Worm (Caenorhabditis elegans) whole organism, early embryonic: Measurements from ENCODE around the gene mul-1.

Experiments used
- B0310.2 ChIP-seq: sonication (generic microtip); optimal IDR thresholded peaks from 2 replicates; lab custom pipeline; 2016; ENCODE audit warnings: mild to moderate bottlenecking, missing genetic modification characterization, missing compliant biosample characterization
- F13C5.2 ChIP-seq: sonication (generic microtip); optimal IDR thresholded peaks from 2 replicates; lab custom pipeline; 2017; ENCODE audit warnings: mild to moderate bottlenecking, missing genetic modification characterization, inconsistent platforms, missing compliant biosample characterization
- aly-1 ChIP-seq: sonication (generic microtip); optimal IDR thresholded peaks from 2 replicates; lab custom pipeline; 2016; ENCODE audit warnings: missing genetic modification characterization, missing compliant biosample characterization
- ama-1 ChIP-seq: fragments of 150-350 bp; optimal IDR thresholded peaks from 2 replicates; lab custom pipeline; 2014
- ceh-13 ChIP-seq: fragments of 200-800 bp; sonication (Bioruptor generic); optimal IDR thresholded peaks from 2 replicates; lab custom pipeline; 2018; ENCODE audit warnings: mild to moderate bottlenecking, missing genetic modification characterization, missing compliant biosample characterization
- ceh-36 ChIP-seq: sonication (generic microtip); optimal IDR thresholded peaks from 2 replicates; lab custom pipeline; 2016; ENCODE audit warnings: missing genetic modification characterization, inconsistent platforms, missing compliant biosample characterization
- ets-7 ChIP-seq: sonication (generic microtip); optimal IDR thresholded peaks from 2 replicates; lab custom pipeline; 2016; ENCODE audit warnings: missing genotype, missing genetic modification characterization, missing compliant biosample characterization
- flt-1 ChIP-seq: fragments of 200-800 bp; sonication (Bioruptor generic); IDR thresholded peaks from 2 replicates; pipeline ENCODE4 v1.3.6; 2022; ENCODE audit warnings: missing genetic modification characterization, missing compliant biosample characterization
- hmbx-1 ChIP-seq: sonication (generic microtip); optimal IDR thresholded peaks from 2 replicates; lab custom pipeline; 2016; ENCODE audit warnings: mild to moderate bottlenecking, missing genetic modification characterization, missing compliant biosample characterization
- hmg-4 ChIP-seq: fragments of 200-800 bp; sonication (Bioruptor generic); optimal IDR thresholded peaks from 2 replicates; lab custom pipeline; 2018; ENCODE audit warnings: mild to moderate bottlenecking, missing genetic modification characterization, missing compliant biosample characterization
- hnd-1 ChIP-seq: sonication (generic microtip); optimal IDR thresholded peaks from 2 replicates; lab custom pipeline; 2016; ENCODE audit warnings: missing genetic modification characterization, missing compliant biosample characterization
- pes-1 ChIP-seq: fragments of 200-800 bp; sonication (Bioruptor generic); IDR thresholded peaks from 2 replicates; pipeline ENCODE4 v1.3.6; 2022; ENCODE audit warnings: missing genetic modification reagents, missing genetic modification characterization, missing compliant biosample characterization
- scrt-1 ChIP-seq: fragments of 200-800 bp; sonication (Bioruptor generic); IDR thresholded peaks from 2 replicates; pipeline ENCODE4 v1.3.6; 2022; ENCODE audit warnings: missing genetic modification characterization, missing compliant biosample characterization
- sea-1 ChIP-seq: fragments of 200-800 bp; sonication (Bioruptor generic); conservative IDR thresholded peaks from 2 replicates; pipeline ENCODE4 v1.3.6; 2022; ENCODE audit warnings: missing genetic modification characterization, missing compliant biosample characterization
- tbx-11 ChIP-seq: fragments of 200-800 bp; sonication (Bioruptor generic); IDR thresholded peaks from 2 replicates; pipeline ENCODE4 v1.3.6; 2022; ENCODE audit warnings: missing genetic modification characterization, missing compliant biosample characterization
- tbx-37 ChIP-seq: fragments of 200-800 bp; sonication (Bioruptor generic); conservative IDR thresholded peaks from 2 replicates; pipeline ENCODE4 v1.3.6; 2022; ENCODE audit warnings: missing genetic modification reagents, missing genetic modification characterization, missing compliant biosample characterization
- tra-4 ChIP-seq: sonication (generic microtip); optimal IDR thresholded peaks from 2 replicates; lab custom pipeline; 2017; ENCODE audit warnings: missing genetic modification characterization, missing compliant biosample characterization

Gene mul-1

DNA sequence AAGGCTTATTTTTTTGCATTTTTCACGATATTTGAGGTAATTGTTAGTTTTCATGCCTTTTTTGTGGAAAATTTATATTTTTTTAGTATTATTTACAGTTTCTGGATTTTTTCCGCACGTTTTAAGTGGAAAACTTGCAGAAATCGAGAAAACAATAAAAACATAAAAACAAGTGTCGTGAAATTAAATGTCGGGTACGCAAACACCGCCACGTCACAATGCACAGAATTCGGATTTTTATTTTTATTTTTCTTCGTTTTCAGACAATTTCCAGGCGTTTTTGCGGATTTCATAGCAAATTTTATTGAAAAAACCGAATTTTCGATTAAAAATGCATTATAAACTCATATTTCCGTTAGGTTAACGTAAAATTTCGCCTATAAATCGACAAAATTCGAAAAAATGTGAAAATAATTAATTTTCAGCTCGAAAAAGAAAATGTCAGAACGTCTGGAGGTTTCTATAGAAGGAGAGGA is 37.1 kb downstream of the mul-1 start, which contains the start of gene C35B1.2:
TSS of gene C35B1.2 (plus strand) at position 426 of the 476 bp plus-strand sequence.
- TF ChIP-seq flt-1 (GFP tag; lab: Robert Waterston, UW) (no peak), tra-4 (tag; lab: Kevin White, UChicago) (no peak), hmg-4 (GFP tag; lab: Kevin White, UChicago) (no peak), pes-1 (GFP tag; lab: Robert Waterston, UW) (no peak), B0310.2 (tag; lab: Kevin White, UChicago) (no peak), hnd-1 (tag; lab: Kevin White, UChicago) (no peak), F13C5.2 (tag; lab: Kevin White, UChicago) (no peak), ceh-13 (no peak), scrt-1 (no peak), hmbx-1 (tag; lab: Kevin White, UChicago) (no peak), sea-1 (GFP tag; lab: Robert Waterston, UW) (no peak), ceh-36 (tag; lab: Kevin White, UChicago) (no peak)

ce11 chrIV:4085022-4085421 is 37.9 kb downstream of the mul-1 start:
- TF ChIP-seq flt-1 (GFP tag; lab: Robert Waterston, UW) (no peak), F13C5.2 (tag; lab: Kevin White, UChicago) (no peak), ama-1 (lab: Kevin White, UChicago) (no peak), hmbx-1 (tag; lab: Kevin White, UChicago) (no peak)

DNA sequence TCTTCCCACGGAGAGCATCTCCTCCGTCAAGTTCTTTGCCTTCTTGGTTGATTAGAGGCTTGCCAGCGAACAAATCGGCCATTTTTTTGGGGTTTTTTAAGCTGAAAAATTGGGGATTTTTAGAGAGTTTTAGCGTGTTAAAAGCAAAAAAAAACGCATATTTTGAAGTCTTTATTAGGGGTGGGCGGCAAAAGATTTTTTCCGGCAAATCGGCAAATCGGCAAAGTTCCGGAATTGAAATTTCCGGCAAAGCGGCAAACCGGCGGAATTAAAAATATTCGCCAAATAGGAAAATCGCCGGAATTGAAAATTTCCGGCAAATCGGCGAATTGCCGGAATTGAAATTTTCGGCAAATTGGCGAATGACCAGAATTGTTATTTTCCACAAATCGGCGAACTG is 38.9 kb downstream of the mul-1 start, which contains the start of gene C35B1.5:
TSS of gene C35B1.5 (minus strand) at position 101 of the 400 bp plus-strand sequence.
- TF ChIP-seq scrt-1 (no peak), tbx-11 (GFP tag; lab: Robert Waterston, UW) (no peak), flt-1 (GFP tag; lab: Robert Waterston, UW) (no peak), ceh-13 (no peak), ets-7 (no peak), F13C5.2 (tag; lab: Kevin White, UChicago) (no peak), tra-4 (tag; lab: Kevin White, UChicago) (no peak), ceh-36 (tag; lab: Kevin White, UChicago) (no peak), tbx-37 (GFP tag; lab: Robert Waterston, UW) (no peak), sea-1 (GFP tag; lab: Robert Waterston, UW) (no peak), hmg-4 (GFP tag; lab: Kevin White, UChicago) (no peak), hmbx-1 (tag; lab: Kevin White, UChicago) (no peak), aly-1 (no peak), pes-1 (GFP tag; lab: Robert Waterston, UW) (no peak)

ce11 chrIV:4083094-4083493 is 39.9 kb downstream of the mul-1 start:
- no peak for TF ChIP-seq ama-1 (lab: Kevin White, UChicago)
- no peak for TF ChIP-seq flt-1 (GFP tag; lab: Robert Waterston, UW)
- TF ChIP-seq tbx-37 (GFP tag; lab: Robert Waterston, UW), result no peak
- no peak for TF ChIP-seq ceh-13
- no peak for TF ChIP-seq aly-1
- no peak for TF ChIP-seq hmg-4 (GFP tag; lab: Kevin White, UChicago)

- TF ChIP-seq ama-1 (lab: Kevin White, UChicago) (no peak), hmbx-1 (tag; lab: Kevin White, UChicago) (no peak), ceh-36 (tag; lab: Kevin White, UChicago) (no peak), hnd-1 (tag; lab: Kevin White, UChicago) (no peak), tbx-37 (GFP tag; lab: Robert Waterston, UW) (no peak), hmg-4 (GFP tag; lab: Kevin White, UChicago) (no peak), scrt-1 (no peak), flt-1 (GFP tag; lab: Robert Waterston, UW) (no peak), sea-1 (GFP tag; lab: Robert Waterston, UW) (no peak), F13C5.2 (tag; lab: Kevin White, UChicago) (no peak), pes-1 (GFP tag; lab: Robert Waterston, UW) (no peak), aly-1 (no peak), tbx-11 (GFP tag; lab: Robert Waterston, UW) (no peak), B0310.2 (tag; lab: Kevin White, UChicago) (no peak), ceh-13 (no peak), tra-4 (tag; lab: Kevin White, UChicago) (no peak), ets-7 (no peak)
These were observed 40.4 kb downstream of the mul-1 start for ce11 chrIV:4082599-4082998.

ce11 chrIV:4080846-4081245 is 42.1 kb downstream of the mul-1 start, which contains the start of the genes C35B1.9 and C35B1.3:
Gene C35B1.9, minus strand, starts transcription at chrIV:4080946.
Gene C35B1.3, plus strand, starts transcription at chrIV:4081151.
- TF ChIP-seq tbx-11 (GFP tag; lab: Robert Waterston, UW) (no peak), tra-4 (tag; lab: Kevin White, UChicago) (no peak), sea-1 (GFP tag; lab: Robert Waterston, UW) (no peak), hnd-1 (tag; lab: Kevin White, UChicago) (no peak), hmg-4 (GFP tag; lab: Kevin White, UChicago) (no peak)

- TF ChIP-seq ama-1 (lab: Kevin White, UChicago), result no peak
- TF ChIP-seq ceh-13, result no peak
- no peak for TF ChIP-seq ceh-36 (tag; lab: Kevin White, UChicago)
- no peak for TF ChIP-seq flt-1 (GFP tag; lab: Robert Waterston, UW)
- no peak for TF ChIP-seq tbx-37 (GFP tag; lab: Robert Waterston, UW)
- no peak for TF ChIP-seq hnd-1 (tag; lab: Kevin White, UChicago)
- TF ChIP-seq ets-7, result no peak
- TF ChIP-seq scrt-1, result no peak
- no peak for TF ChIP-seq B0310.2 (tag; lab: Kevin White, UChicago)
- no peak for TF ChIP-seq sea-1 (GFP tag; lab: Robert Waterston, UW)
- no peak for TF ChIP-seq F13C5.2 (tag; lab: Kevin White, UChicago)
- no peak for TF ChIP-seq tbx-11 (GFP tag; lab: Robert Waterston, UW)
- no peak for TF ChIP-seq hmbx-1 (tag; lab: Kevin White, UChicago)
- TF ChIP-seq pes-1 (GFP tag; lab: Robert Waterston, UW), result no peak
- no peak for TF ChIP-seq aly-1
- no peak for TF ChIP-seq tra-4 (tag; lab: Kevin White, UChicago)
These were observed 43.5 kb downstream of the mul-1 start, which contains the start of gene C35B1.4 for ce11 chrIV:4079514-4079913. Gene C35B1.4, plus strand, starts transcription at chrIV:4079814.
